Fruit fly (Drosophila melanogaster) whole organism, wandering third instar larva: Measurements from ENCODE around the gene Cul6.

Experiments used
- Abd-B ChIP-seq: fragments of >200 bp; optimal IDR thresholded peaks from 2 replicates; lab custom pipeline; 2017; ENCODE audit warnings: missing biosample characterization, missing genetic modification characterization
- CrebA ChIP-seq: fragments of 200-800 bp; sonication (Bioruptor generic); optimal IDR thresholded peaks from 2 replicates; lab custom pipeline; 2016; ENCODE audit warnings: missing biosample characterization, mild to moderate bottlenecking, missing genetic modification characterization, borderline replicate concordance
- Dif ChIP-seq: fragments of 200-275, 200-300 bp; sonication (Bioruptor generic); optimal IDR thresholded peaks from 2 replicates; lab custom pipeline; 2018; ENCODE audit warnings: missing biosample characterization, missing genetic modification characterization; ENCODE audit not compliant: partially characterized antibody
- HLH106 ChIP-seq: fragments of 200-800 bp; optimal IDR thresholded peaks from 3 replicates; lab custom pipeline; 2019; ENCODE audit warnings: missing biosample characterization, mild to moderate bottlenecking, missing genetic modification characterization, moderate library complexity
- Hnf4 ChIP-seq: fragments of 200-800 bp; sonication (Bioruptor generic); optimal IDR thresholded peaks from 2 replicates; lab custom pipeline; 2016; ENCODE audit warnings: missing biosample characterization, mild to moderate bottlenecking, missing genetic modification characterization
- Hr78 ChIP-seq: fragments of >200 bp; optimal IDR thresholded peaks from 2 replicates; lab custom pipeline; 2017; ENCODE audit warnings: missing biosample characterization, missing genetic modification characterization
- Hr83 ChIP-seq: fragments of 200-300 bp; sonication (Bioruptor generic); optimal IDR thresholded peaks from 2 replicates; lab custom pipeline; 2016; ENCODE audit warnings: missing biosample characterization, mild to moderate bottlenecking, missing genetic modification characterization, moderate library complexity; ENCODE audit not compliant: poor library complexity, severe bottlenecking
- br ChIP-seq: fragments of 200-800 bp; sonication (Bioruptor generic); optimal IDR thresholded peaks from 2 replicates; lab custom pipeline; 2016; ENCODE audit warnings: missing biosample characterization, missing genetic modification characterization
- dmrt93B ChIP-seq: fragments of 200-800 bp; sonication (Bioruptor generic); optimal IDR thresholded peaks from 2 replicates; lab custom pipeline; 2018; ENCODE audit warnings: missing biosample characterization, mild to moderate bottlenecking, missing genetic modification characterization
- foxo ChIP-seq, 2 experiments: fragments of 200-800 bp; sonication (Bioruptor generic); optimal IDR thresholded peaks; 2 replicates in 1 of 2; 3 replicates in 1 of 2; lab custom pipeline; 2016 to 2017; ENCODE audit warnings: missing biosample characterization in 2 of 2, missing genetic modification characterization in 2 of 2
- h ChIP-seq: fragments of 200-800 bp; sonication (Bioruptor generic); optimal IDR thresholded peaks from 3 replicates; lab custom pipeline; 2016; ENCODE audit warnings: missing biosample characterization, mild to moderate bottlenecking, missing genetic modification characterization
- jim ChIP-seq: fragments of 175-275, 200-325 bp; sonication (Bioruptor generic); optimal IDR thresholded peaks from 2 replicates; lab custom pipeline; 2016; ENCODE audit warnings: missing biosample characterization, mild to moderate bottlenecking, missing genetic modification characterization
- pan ChIP-seq: fragments of >200 bp; optimal IDR thresholded peaks from 2 replicates; lab custom pipeline; 2017

DNA sequence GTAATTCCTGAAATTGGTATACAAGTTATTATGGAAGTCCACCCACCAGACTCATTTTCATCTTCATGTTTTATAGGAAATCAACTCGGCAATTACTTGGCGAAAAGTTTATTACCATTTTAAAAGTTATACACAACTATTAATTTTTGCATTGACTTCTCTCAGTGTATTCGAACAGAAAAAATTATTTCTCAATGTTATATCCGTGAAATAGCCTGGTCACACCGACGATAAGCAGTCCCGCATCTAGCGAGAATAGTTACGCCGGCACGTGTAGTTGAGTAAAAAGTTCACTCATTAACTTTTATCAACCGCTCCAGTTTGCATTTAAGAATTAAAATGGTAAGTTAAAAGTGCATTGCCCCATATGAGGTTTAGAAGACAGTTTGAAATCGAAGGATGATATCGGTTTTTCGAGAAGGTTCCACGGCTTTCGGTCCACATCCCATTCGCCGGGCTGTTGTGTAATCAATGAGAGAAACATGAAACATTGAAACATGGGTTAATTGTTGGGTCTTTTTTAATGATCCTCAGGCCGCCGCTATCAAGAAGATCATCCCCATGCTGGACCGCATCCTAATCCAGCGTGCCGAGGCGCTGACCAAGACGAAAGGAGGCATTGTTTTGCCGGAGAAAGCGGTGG is 4.5 kb upstream of the Cul6 start, which contains the start of gene CG11267:
- TF ChIP-seq foxo (GFP tag; optimal IDR thresholded peaks at IDR 0.05; lab: Kevin White, UChicago) = peak in 1 of 2 experiments; percentile 80
- TF ChIP-seq Hr78 (GFP tag; lab: Kevin White, UChicago) = no peak
- peak; percentile 79 for TF ChIP-seq Hnf4
- TF ChIP-seq br (GFP tag; lab: Kevin White, UChicago) = peak; percentile 68
- no peak for TF ChIP-seq dmrt93B (GFP tag; lab: Kevin White, UChicago)
- no peak for TF ChIP-seq Abd-B (GFP tag; lab: Kevin White, UChicago)
- no peak for TF ChIP-seq jim (GFP tag; lab: Kevin White, UChicago)
- TF ChIP-seq Dif (GFP tag; lab: Kevin White, UChicago) = no peak
- peak; percentile 84 for TF ChIP-seq HLH106 (tag; lab: Kevin White, UChicago)
- TF ChIP-seq Hr83 (GFP tag; lab: Kevin White, UChicago) = peak; percentile 86
- TF ChIP-seq CrebA (GFP tag; lab: Kevin White, UChicago) = no peak
- no peak for TF ChIP-seq pan (lab: Kevin White, UChicago)
- TF ChIP-seq h (GFP tag; lab: Kevin White, UChicago) = peak; percentile 77
